Worm (Caenorhabditis elegans) whole organism, L1 larva: Measurements from ENCODE around the gene col-41.
A peak's percentile ranks its signal among the peaks of the same experiment; 100 is the strongest.

Experiments used
- C04F5.9 ChIP-seq: sonication (generic microtip); optimal IDR thresholded peaks from 2 replicates; lab custom pipeline; 2016; ENCODE audit warnings: missing genetic modification characterization, missing compliant biosample characterization
- C16A3.4 ChIP-seq: fragments of 150-350 bp; optimal IDR thresholded peaks from 2 replicates; lab custom pipeline; 2014; ENCODE audit warnings: missing biosample characterization, missing genetic modification characterization
- C34B4.2 ChIP-seq: sonication (generic microtip); optimal IDR thresholded peaks from 2 replicates; lab custom pipeline; 2017; ENCODE audit warnings: mild to moderate bottlenecking, missing genetic modification characterization, missing compliant biosample characterization
- F16B12.6 ChIP-seq: fragments of 150-350 bp; optimal IDR thresholded peaks from 2 replicates; lab custom pipeline; 2014; ENCODE audit warnings: missing biosample characterization, missing genetic modification characterization
- blmp-1 ChIP-seq: fragments of 150-350 bp; optimal IDR thresholded peaks from 2 replicates; lab custom pipeline; 2014; ENCODE audit warnings: missing biosample characterization, missing genetic modification characterization
- ceh-63 ChIP-seq: fragments of 200-800 bp; sonication (Bioruptor generic); optimal IDR thresholded peaks from 2 replicates; lab custom pipeline; 2018; ENCODE audit warnings: mild to moderate bottlenecking, missing genetic modification characterization, missing compliant biosample characterization
- ceh-8 ChIP-seq: fragments of 200-800 bp; sonication (Bioruptor generic); optimal IDR thresholded peaks from 2 replicates; lab custom pipeline; 2018; ENCODE audit warnings: mild to moderate bottlenecking, missing genetic modification characterization, moderate library complexity, missing compliant biosample characterization
- ces-1 ChIP-seq: fragments of 150-350 bp; optimal IDR thresholded peaks from 2 replicates; lab custom pipeline; 2014; ENCODE audit warnings: missing biosample characterization, missing genetic modification reagents, missing genetic modification characterization
- dsc-1 ChIP-seq: sonication (generic microtip); optimal IDR thresholded peaks from 2 replicates; lab custom pipeline; 2016; ENCODE audit warnings: mild to moderate bottlenecking, missing genetic modification characterization, missing compliant biosample characterization
- efl-1 ChIP-seq, 4 experiments: fragments of 150-350 bp; optimal IDR thresholded peaks in 3 of 4; peaks in 1 of 4; 1 replicate in 1 of 4; 2 replicates in 3 of 4; lab custom pipeline; 2014; ENCODE audit warnings: missing biosample characterization in 2 of 4, missing genetic modification characterization in 2 of 4, missing genetic modification reagents in 2 of 4
- elt-2 ChIP-seq: sonication (generic microtip); optimal IDR thresholded peaks from 2 replicates; lab custom pipeline; 2016; ENCODE audit warnings: missing genetic modification characterization, mild to moderate bottlenecking, inconsistent platforms, missing compliant biosample characterization, missing genetic modification reagents
- elt-3 ChIP-seq, 6 experiments: fragments of 150-350 bp in 1 of 6; sonication (generic microtip); optimal IDR thresholded peaks; 2 replicates each; lab custom pipeline; 2017 to 2018; ENCODE audit warnings: missing biosample characterization in 6 of 6, missing genetic modification characterization in 6 of 6, inconsistent platforms in 1 of 6
- fkh-10 ChIP-seq: sonication (generic microtip); optimal IDR thresholded peaks from 2 replicates; lab custom pipeline; 2017; ENCODE audit warnings: missing biosample characterization, missing genetic modification reagents, missing genetic modification characterization
- fos-1 ChIP-seq: fragments of 150-350 bp; optimal IDR thresholded peaks from 2 replicates; lab custom pipeline; 2014; ENCODE audit warnings: missing biosample characterization, missing genetic modification characterization
- grh-1 ChIP-seq: fragments of 200-800 bp; sonication (Bioruptor generic); IDR thresholded peaks from 2 replicates; pipeline ENCODE4 v1.3.6; 2022; ENCODE audit warnings: missing genetic modification reagents, missing genetic modification characterization, missing compliant biosample characterization
- irx-1 ChIP-seq: sonication (generic microtip); optimal IDR thresholded peaks from 2 replicates; lab custom pipeline; 2016; ENCODE audit warnings: missing genetic modification characterization, missing compliant biosample characterization
- isw-1 ChIP-seq: fragments of 200-800 bp; sonication (Bioruptor generic); IDR thresholded peaks from 2 replicates; pipeline ENCODE4 v1.3.6; 2022; ENCODE audit warnings: missing genetic modification characterization, missing compliant biosample characterization
- jun-1 ChIP-seq: fragments of 150-350 bp; optimal IDR thresholded peaks from 2 replicates; lab custom pipeline; 2014; ENCODE audit warnings: missing biosample characterization, missing genetic modification reagents, missing genetic modification characterization
- lin-14 ChIP-seq: fragments of 200-800 bp; sonication (Bioruptor generic); optimal IDR thresholded peaks from 2 replicates; lab custom pipeline; 2018; ENCODE audit warnings: mild to moderate bottlenecking, missing genetic modification characterization, moderate library complexity, missing compliant biosample characterization
- lin-15B ChIP-seq: fragments of 150-350 bp; sonication (generic microtip); optimal IDR thresholded peaks from 3 replicates; lab custom pipeline; 2014; ENCODE audit warnings: missing biosample characterization, missing genetic modification characterization
- lin-35 ChIP-seq, 2 experiments: fragments of 150-350 bp; optimal IDR thresholded peaks; 2 replicates each; lab custom pipeline; 2014; ENCODE audit warnings: missing biosample characterization in 2 of 2, missing genetic modification characterization in 2 of 2, missing genetic modification reagents in 2 of 2
- lin-39 ChIP-seq: fragments of 150-350 bp; optimal IDR thresholded peaks from 2 replicates; lab custom pipeline; 2014; ENCODE audit warnings: missing biosample characterization, missing genetic modification reagents, missing genetic modification characterization
- lir-3 ChIP-seq: sonication (generic microtip); optimal IDR thresholded peaks from 2 replicates; lab custom pipeline; 2016; ENCODE audit warnings: mild to moderate bottlenecking, missing genetic modification characterization, moderate library complexity, missing compliant biosample characterization; ENCODE audit not compliant: poor library complexity
- lsy-2 ChIP-seq, 2 experiments: fragments of 150-350 bp; optimal IDR thresholded peaks; 2 replicates each; lab custom pipeline; 2014; ENCODE audit warnings: missing biosample characterization in 2 of 2, missing genetic modification characterization in 2 of 2
- mdl-1 ChIP-seq, 2 experiments: fragments of 150-350 bp; optimal IDR thresholded peaks; 2 replicates each; lab custom pipeline; 2014 to 2017; ENCODE audit warnings: missing biosample characterization in 2 of 2, missing genetic modification characterization in 2 of 2, inconsistent platforms in 1 of 2
- mep-1 ChIP-seq: fragments of 150-350 bp; optimal IDR thresholded peaks from 2 replicates; lab custom pipeline; 2014; ENCODE audit warnings: missing biosample characterization, missing genetic modification characterization
- nhr-19 ChIP-seq: fragments of 200-800 bp; sonication (Bioruptor generic); conservative IDR thresholded peaks from 2 replicates; pipeline ENCODE4 v1.3.6; 2022; ENCODE audit warnings: missing genetic modification characterization, missing compliant biosample characterization
- nhr-20 ChIP-seq: sonication (generic microtip); optimal IDR thresholded peaks from 2 replicates; lab custom pipeline; 2016; ENCODE audit warnings: mild to moderate bottlenecking, missing genetic modification characterization, missing compliant biosample characterization
- nhr-47 ChIP-seq: sonication (generic microtip); optimal IDR thresholded peaks from 2 replicates; lab custom pipeline; 2016; ENCODE audit warnings: mild to moderate bottlenecking, missing genetic modification characterization, moderate library complexity, missing compliant biosample characterization
- nhr-71 ChIP-seq: sonication (generic microtip); optimal IDR thresholded peaks from 2 replicates; lab custom pipeline; 2016; ENCODE audit warnings: mild to moderate bottlenecking, missing genetic modification characterization, moderate library complexity, missing compliant biosample characterization
- nhr-85 ChIP-seq: sonication (generic microtip); peaks from one replicate; lab custom pipeline; 2016; ENCODE audit warnings: missing genetic modification characterization, inconsistent platforms, missing compliant biosample characterization
- nhr-90 ChIP-seq: sonication (generic microtip); optimal IDR thresholded peaks from 2 replicates; lab custom pipeline; 2016; ENCODE audit warnings: mild to moderate bottlenecking, missing genetic modification characterization, missing compliant biosample characterization; ENCODE audit not compliant: poor library complexity
- pax-3 ChIP-seq: fragments of 200-800 bp; sonication (Bioruptor generic); optimal IDR thresholded peaks from 2 replicates; lab custom pipeline; 2018; ENCODE audit warnings: mild to moderate bottlenecking, missing genetic modification characterization, moderate library complexity, missing compliant biosample characterization
- pqm-1 ChIP-seq: sonication (generic microtip); optimal IDR thresholded peaks from 3 replicates; lab custom pipeline; 2017; ENCODE audit warnings: missing biosample characterization, missing genetic modification characterization
- rnt-1 ChIP-seq: sonication (generic microtip); optimal IDR thresholded peaks from 2 replicates; lab custom pipeline; 2016; ENCODE audit warnings: mild to moderate bottlenecking, missing genetic modification characterization, moderate library complexity, missing compliant biosample characterization
- skn-1 ChIP-seq: fragments of 150-350 bp; optimal IDR thresholded peaks from 2 replicates; lab custom pipeline; 2014; ENCODE audit warnings: missing biosample characterization, missing genetic modification characterization
- snu-23 ChIP-seq: sonication (generic microtip); optimal IDR thresholded peaks from 2 replicates; lab custom pipeline; 2016; ENCODE audit warnings: missing genetic modification characterization, missing compliant biosample characterization
- sptf-1 ChIP-seq: fragments of 150-350 bp; optimal IDR thresholded peaks from 2 replicates; lab custom pipeline; 2014; ENCODE audit warnings: missing biosample characterization, missing genetic modification characterization
- swsn-7 ChIP-seq: sonication (generic microtip); optimal IDR thresholded peaks from 2 replicates; lab custom pipeline; 2016; ENCODE audit warnings: missing genetic modification characterization, missing compliant biosample characterization
- unc-130 ChIP-seq: fragments of 150-350 bp; optimal IDR thresholded peaks from 2 replicates; lab custom pipeline; 2017; ENCODE audit warnings: missing biosample characterization, missing genetic modification characterization, inconsistent platforms
- unc-30 ChIP-seq: sonication (generic microtip); optimal IDR thresholded peaks from 2 replicates; lab custom pipeline; 2017; ENCODE audit warnings: missing biosample characterization, missing genetic modification characterization
- unc-62 ChIP-seq: fragments of 150-350 bp; optimal IDR thresholded peaks from 2 replicates; lab custom pipeline; 2014; ENCODE audit warnings: missing biosample characterization, missing genetic modification reagents, missing genetic modification characterization
- xbp-1 ChIP-seq: sonication (generic microtip); optimal IDR thresholded peaks from 2 replicates; lab custom pipeline; 2016; ENCODE audit warnings: missing genetic modification characterization, missing compliant biosample characterization
- zag-1 ChIP-seq: fragments of 150-350 bp; optimal IDR thresholded peaks from 2 replicates; lab custom pipeline; 2014; ENCODE audit warnings: missing biosample characterization, missing genetic modification characterization
- ztf-4 ChIP-seq: fragments of 150-350 bp; optimal IDR thresholded peaks from 2 replicates; lab custom pipeline; 2014; ENCODE audit warnings: missing biosample characterization, missing genetic modification characterization

col-41 gene

ce11 chrX:15213182-15213829 lies 37.0 kb upstream of the col-41 start, which contains the start of the genes H03A11.13 and famk-1:
Gene H03A11.13, minus strand, starts transcription at chrX:15213232.
Gene famk-1, minus strand, starts transcription at chrX:15213259.
- TF ChIP-seq lin-39 (no peak), unc-62 (GFP tag; lab: Kevin White, UChicago) (no peak), nhr-85 (peak; percentile 42)

- TF ChIP-seq unc-30 (tag; lab: Kevin White, UChicago), result no peak
- TF ChIP-seq C16A3.4 (tag; lab: Kevin White, UChicago), result peak; percentile 31
- no peak for TF ChIP-seq ceh-8 (GFP tag; lab: Kevin White, UChicago)
- peak; percentile 52 for TF ChIP-seq elt-2 (tag; lab: Kevin White, UChicago)
- TF ChIP-seq lin-14 (GFP tag; lab: Kevin White, UChicago), result peak; percentile 13
- peak; percentile 6 for TF ChIP-seq lin-15B
- peak; percentile 5 for TF ChIP-seq swsn-7 (tag; lab: Kevin White, UChicago)
- peak in 1 of 2 experiments; percentile 41 for TF ChIP-seq lsy-2 (tag; optimal IDR thresholded peaks at IDR 0.05; lab: Kevin White, UChicago)
- TF ChIP-seq ceh-63 (GFP tag; lab: Kevin White, UChicago), result no peak
- peak; percentile 63 for TF ChIP-seq snu-23 (GFP tag; lab: Kevin White, UChicago)
- peak; percentile 44 for TF ChIP-seq nhr-71 (tag; lab: Kevin White, UChicago)
- TF ChIP-seq zag-1 (tag; lab: Kevin White, UChicago), result no peak
- peak in 1 of 2 experiments; percentile 52 for TF ChIP-seq mdl-1 (tag; optimal IDR thresholded peaks at IDR 0.05; lab: Kevin White, UChicago)
- peak; percentile 20 for TF ChIP-seq jun-1 (tag; lab: Kevin White, UChicago)
- TF ChIP-seq C04F5.9, result no peak
- TF ChIP-seq lir-3 (tag; lab: Kevin White, UChicago), result no peak
- peak; percentile 23 for TF ChIP-seq dsc-1 (tag; lab: Kevin White, UChicago)
- TF ChIP-seq efl-1 (optimal IDR thresholded peaks at IDR 0.05; lab: Kevin White, UChicago), result peak in 1 of 2 experiments; percentile 9
- peak in 1 of 2 experiments; percentile 14 for TF ChIP-seq efl-1 (GFP tag; optimal IDR thresholded peaks at IDR 0.05 in 1 of 2; lab: Kevin White, UChicago)
- peak; percentile 24 for TF ChIP-seq mep-1 (tag; lab: Kevin White, UChicago)
- TF ChIP-seq grh-1 (GFP tag; lab: Robert Waterston, UW), result 0 out of 2 replicates have a peak, but pooled peaks have one; percentile 26
- TF ChIP-seq ces-1 (GFP tag; lab: Kevin White, UChicago), result no peak
- peak; percentile 60 for TF ChIP-seq nhr-19
- peak; percentile 14 for TF ChIP-seq blmp-1
- TF ChIP-seq nhr-90 (tag; lab: Kevin White, UChicago), result peak; percentile 70
- no peak for TF ChIP-seq fos-1
- TF ChIP-seq rnt-1 (tag; lab: Kevin White, UChicago), result peak; percentile 46
- TF ChIP-seq skn-1 (tag; lab: Kevin White, UChicago), result no peak
- peak in 1 of 2 experiments; percentile 72 for TF ChIP-seq lin-35 (GFP tag; optimal IDR thresholded peaks at IDR 0.05; lab: Kevin White, UChicago)
- TF ChIP-seq xbp-1 (tag; lab: Kevin White, UChicago), result no peak
- no peak for TF ChIP-seq sptf-1 (tag; lab: Kevin White, UChicago)
- TF ChIP-seq elt-3 (tag; optimal IDR thresholded peaks at IDR 0.05; lab: Kevin White, UChicago), result peak in 2 of 6 experiments; percentile 22 to 55
- peak; percentile 58 for TF ChIP-seq nhr-47 (tag; lab: Kevin White, UChicago)
- TF ChIP-seq ztf-4 (tag; lab: Kevin White, UChicago), result no peak
- TF ChIP-seq nhr-20 (tag; lab: Kevin White, UChicago), result peak; percentile 56
- TF ChIP-seq, all 84 proteins: peak for 22
Measured at ce11 chrX:15200720-15201119, 24.4 kb upstream of the col-41 start.

- TF ChIP-seq unc-130 (tag; lab: Kevin White, UChicago) (no peak), ces-1 (GFP tag; lab: Kevin White, UChicago) (no peak), pqm-1 (tag; lab: Kevin White, UChicago) (no peak), sptf-1 (tag; lab: Kevin White, UChicago) (no peak), snu-23 (GFP tag; lab: Kevin White, UChicago) (no peak), jun-1 (tag; lab: Kevin White, UChicago) (no peak), fkh-10 (GFP tag; lab: Kevin White, UChicago) (peak; percentile 56), isw-1 (no peak), irx-1 (tag; lab: Kevin White, UChicago) (no peak), F16B12.6 (tag; lab: Kevin White, UChicago) (no peak), C34B4.2 (tag; lab: Kevin White, UChicago) (no peak), lin-14 (GFP tag; lab: Kevin White, UChicago) (peak; percentile 33), xbp-1 (tag; lab: Kevin White, UChicago) (no peak), pax-3 (no peak), fos-1 (no peak)
Measured at ce11 chrX:15200146-15200545, 23.9 kb upstream of the col-41 start.
